Fruit fly (Drosophila melanogaster) whole organism, embryonic: ENCODE measurements around the gene CG6847.

Source experiments
- CG10431 ChIP-seq: fragments of 200-800 bp; sonication (Bioruptor generic); optimal IDR thresholded peaks from 3 replicates; lab custom pipeline; 2018; ENCODE audit warnings: missing biosample characterization, mild to moderate bottlenecking, missing genetic modification characterization
- CG10543 ChIP-seq: fragments of 200-800 bp; sonication (Bioruptor generic); optimal IDR thresholded peaks from 3 replicates; lab custom pipeline; 2017; ENCODE audit warnings: missing biosample characterization, mild to moderate bottlenecking, missing genetic modification characterization, moderate library complexity
- CG10959 ChIP-seq: fragments of 200-800 bp; sonication (Bioruptor generic); IDR thresholded peaks from 2 replicates; pipeline ENCODE4 v1.3.6; 2022; ENCODE audit warnings: missing biosample characterization, missing genetic modification characterization
- CG12769 ChIP-seq: fragments of 200-800 bp; sonication (Bioruptor generic); optimal IDR thresholded peaks from 2 replicates; lab custom pipeline; 2019; ENCODE audit warnings: missing biosample characterization, mild to moderate bottlenecking, missing genetic modification characterization, moderate library complexity
- CG14667 ChIP-seq: fragments of 200-800 bp; sonication (Bioruptor generic); IDR thresholded peaks from 2 replicates; pipeline ENCODE4 v1.3.6; 2022; ENCODE audit warnings: missing biosample characterization, missing genetic modification characterization
- CG16813 ChIP-seq: fragments of 200-800 bp; sonication (Bioruptor generic); IDR thresholded peaks from 3 replicates; pipeline ENCODE4 v1.3.6; 2022; ENCODE audit warnings: missing biosample characterization, missing genetic modification characterization; ENCODE audit not compliant: partially characterized antibody
- CG2712 ChIP-seq: fragments of 200-800 bp; optimal IDR thresholded peaks from 3 replicates; lab custom pipeline; 2019; ENCODE audit warnings: missing biosample characterization, mild to moderate bottlenecking, missing genetic modification characterization, moderate library complexity
- CG31441 ChIP-seq: fragments of 200-800 bp; sonication (Bioruptor generic); IDR thresholded peaks from 2 replicates; pipeline ENCODE4 v1.3.6; 2022; ENCODE audit warnings: missing biosample characterization, missing genetic modification characterization
- CG34422 ChIP-seq: fragments of 200-800 bp; sonication (Bioruptor generic); IDR thresholded peaks from 3 replicates; pipeline ENCODE4 v1.3.6; 2022; ENCODE audit warnings: missing biosample characterization, missing genetic modification characterization
- CG6689 ChIP-seq: fragments of 200-800 bp; sonication (Bioruptor generic); IDR thresholded peaks from 2 replicates; pipeline ENCODE4 v1.3.6; 2022; ENCODE audit warnings: missing biosample characterization, missing genetic modification characterization
- CG6813 ChIP-seq: fragments of 200-800 bp; sonication (Bioruptor generic); optimal IDR thresholded peaks from 2 replicates; lab custom pipeline; 2017; ENCODE audit warnings: missing biosample characterization, missing genetic modification characterization, mild to moderate bottlenecking, moderate library complexity, missing genetic modification reagents
- CG7839 ChIP-seq: fragments of 200-800 bp; sonication (Bioruptor generic); optimal IDR thresholded peaks from 3 replicates; lab custom pipeline; 2018; ENCODE audit warnings: missing biosample characterization, mild to moderate bottlenecking, missing genetic modification characterization, moderate library complexity
- CG8089 ChIP-seq: fragments of 200-800 bp; sonication (Bioruptor generic); optimal IDR thresholded peaks from 3 replicates; lab custom pipeline; 2016; ENCODE audit warnings: missing biosample characterization, missing genetic modification characterization
- E2f1 ChIP-seq: fragments of 200-800 bp; sonication (Bioruptor generic); IDR thresholded peaks from 2 replicates; pipeline ENCODE4 v1.3.6; 2022; ENCODE audit warnings: missing biosample characterization, missing genetic modification characterization
- ERR ChIP-seq: fragments of 200-800 bp; sonication (Bioruptor generic); optimal IDR thresholded peaks from 2 replicates; lab custom pipeline; 2016; ENCODE audit warnings: missing biosample characterization, missing genetic modification characterization
- H2.0 ChIP-seq: fragments of 200-800 bp; sonication (Bioruptor generic); IDR thresholded peaks from 2 replicates; pipeline ENCODE4 v1.3.6; 2022; ENCODE audit warnings: missing biosample characterization, missing genetic modification characterization
- HLH4C ChIP-seq: fragments of 200-800 bp; sonication (Bioruptor generic); IDR thresholded peaks from 3 replicates; pipeline ENCODE4 v1.3.6; 2022; ENCODE audit warnings: missing biosample characterization, missing genetic modification characterization; ENCODE audit not compliant: partially characterized antibody
- HLH54F ChIP-seq: fragments of 200-800 bp; sonication (Bioruptor generic); optimal IDR thresholded peaks from 3 replicates; lab custom pipeline; 2016; ENCODE audit warnings: missing biosample characterization, missing genetic modification characterization
- Hmx ChIP-seq: fragments of 200-800 bp; sonication (Bioruptor generic); optimal IDR thresholded peaks from 2 replicates; lab custom pipeline; 2016; ENCODE audit warnings: missing biosample characterization, missing genetic modification characterization
- Hr3 ChIP-seq: fragments of 200-800 bp; sonication (Bioruptor generic); optimal IDR thresholded peaks from 3 replicates; lab custom pipeline; 2016; ENCODE audit warnings: missing biosample characterization, missing genetic modification characterization
- Lhr ChIP-seq: fragments of 200-800 bp; sonication (Bioruptor generic); optimal IDR thresholded peaks from 3 replicates; lab custom pipeline; 2017; ENCODE audit warnings: mild to moderate bottlenecking, missing biosample characterization, missing genetic modification reagents, missing genetic modification characterization
- MESR4 ChIP-seq: fragments of 200-800 bp; sonication (Bioruptor generic); optimal IDR thresholded peaks from 2 replicates; lab custom pipeline; 2018; ENCODE audit warnings: missing biosample characterization, mild to moderate bottlenecking, missing genetic modification characterization, moderate library complexity
- Meics ChIP-seq: fragments of 200-800 bp; sonication (Bioruptor generic); optimal IDR thresholded peaks from 2 replicates; lab custom pipeline; 2017; ENCODE audit warnings: missing biosample characterization, mild to moderate bottlenecking, missing genetic modification characterization
- Neu2 ChIP-seq: fragments of 200-800 bp; sonication (Bioruptor generic); optimal IDR thresholded peaks from 3 replicates; lab custom pipeline; 2016; ENCODE audit warnings: missing biosample characterization, missing genetic modification characterization, borderline replicate concordance
- Pdp1 ChIP-seq, 2 experiments: fragments of 200-800 bp; sonication (Bioruptor generic); optimal IDR thresholded peaks; 3 replicates each; lab custom pipeline; 2016; ENCODE audit warnings: missing biosample characterization in 2 of 2, missing genetic modification characterization in 2 of 2, mild to moderate bottlenecking in 1 of 2, moderate library complexity in 1 of 2
- Scr ChIP-seq: fragments of 200-800 bp; sonication (Bioruptor generic); IDR thresholded peaks from 2 replicates; pipeline ENCODE4 v1.3.6; 2022; ENCODE audit warnings: missing biosample characterization, missing genetic modification characterization; ENCODE audit not compliant: partially characterized antibody
- Sry-β ChIP-seq: fragments of 200-800 bp; sonication (Bioruptor generic); optimal IDR thresholded peaks from 2 replicates; lab custom pipeline; 2018; ENCODE audit warnings: missing biosample characterization, mild to moderate bottlenecking, missing genetic modification characterization, moderate library complexity
- Sry-δ ChIP-seq: fragments of 200-800 bp; sonication (Bioruptor generic); optimal IDR thresholded peaks from 2 replicates; lab custom pipeline; 2016; ENCODE audit warnings: missing biosample characterization, missing genetic modification characterization
- Taf1 ChIP-seq: fragments of 200-800 bp; sonication (Bioruptor generic); IDR thresholded peaks from 2 replicates; pipeline ENCODE4 v1.3.6; 2022; ENCODE audit warnings: missing biosample characterization, missing genetic modification characterization
- Xrp1 ChIP-seq: fragments of 200-800 bp; sonication (Bioruptor generic); IDR thresholded peaks from 2 replicates; pipeline ENCODE4 v1.3.6; 2022; ENCODE audit warnings: missing biosample characterization, missing genetic modification characterization
- al ChIP-seq: fragments of 200-800 bp; sonication (Bioruptor generic); IDR thresholded peaks from 2 replicates; pipeline ENCODE4 v1.3.6; 2022; ENCODE audit warnings: missing biosample characterization, missing genetic modification characterization
- ash1 ChIP-seq: fragments of 200-800 bp; sonication (Bioruptor generic); optimal IDR thresholded peaks from 2 replicates; lab custom pipeline; 2018; ENCODE audit warnings: missing biosample characterization, mild to moderate bottlenecking, missing genetic modification characterization
- az2 ChIP-seq: fragments of 200-800 bp; sonication (Bioruptor generic); optimal IDR thresholded peaks from 3 replicates; lab custom pipeline; 2016; ENCODE audit warnings: missing biosample characterization, missing genetic modification characterization
- bigmax ChIP-seq: fragments of 200-800 bp; sonication (Bioruptor generic); optimal IDR thresholded peaks from 2 replicates; lab custom pipeline; 2018; ENCODE audit warnings: missing biosample characterization, mild to moderate bottlenecking, missing genetic modification characterization
- corto ChIP-seq: fragments of 200-800 bp; sonication (Bioruptor generic); optimal IDR thresholded peaks from 2 replicates; lab custom pipeline; 2016; ENCODE audit warnings: missing biosample characterization, mild to moderate bottlenecking, missing genetic modification characterization, moderate library complexity
- cwo ChIP-seq: fragments of 200-800 bp; sonication (Bioruptor generic); optimal IDR thresholded peaks from 3 replicates; lab custom pipeline; 2017; ENCODE audit warnings: missing biosample characterization, missing genetic modification characterization, mild to moderate bottlenecking, moderate library complexity, missing genetic modification reagents
- danr ChIP-seq: fragments of 200-800 bp; sonication (Bioruptor generic); IDR thresholded peaks from 2 replicates; pipeline ENCODE4 v1.3.6; 2022; ENCODE audit warnings: missing biosample characterization, missing genetic modification characterization
- exex ChIP-seq: fragments of 200-800 bp; sonication (Bioruptor generic); optimal IDR thresholded peaks from 4 replicates; lab custom pipeline; 2018; ENCODE audit warnings: missing biosample characterization, mild to moderate bottlenecking, missing genetic modification characterization, moderate library complexity
- fd102C ChIP-seq: fragments of 200-800 bp; sonication (Bioruptor generic); optimal IDR thresholded peaks from 2 replicates; lab custom pipeline; 2018; ENCODE audit warnings: missing biosample characterization, mild to moderate bottlenecking, missing genetic modification characterization, moderate library complexity
- fru ChIP-seq: fragments of >200 bp; optimal IDR thresholded peaks from 2 replicates; lab custom pipeline; 2017
- gce ChIP-seq: fragments of 200-800 bp; sonication (Bioruptor generic); IDR thresholded peaks from 3 replicates; pipeline ENCODE4 v1.3.6; 2022; ENCODE audit warnings: missing biosample characterization, missing genetic modification characterization
- hbn ChIP-seq: fragments of 200-800 bp; sonication (Bioruptor generic); IDR thresholded peaks from 2 replicates; pipeline ENCODE4 v1.3.6; 2022; ENCODE audit warnings: missing biosample characterization, missing genetic modification characterization; ENCODE audit not compliant: partially characterized antibody
- onecut ChIP-seq: fragments of 200-800 bp; sonication (Bioruptor generic); IDR thresholded peaks from 2 replicates; pipeline ENCODE4 v1.3.6; 2022; ENCODE audit warnings: missing biosample characterization, missing genetic modification characterization
- phol ChIP-seq: fragments of 200-800 bp; sonication (Bioruptor generic); optimal IDR thresholded peaks from 3 replicates; lab custom pipeline; 2018; ENCODE audit warnings: missing biosample characterization, mild to moderate bottlenecking, missing genetic modification characterization, moderate library complexity
- pnt ChIP-seq: fragments of 200-800 bp; sonication (Bioruptor generic); optimal IDR thresholded peaks from 3 replicates; lab custom pipeline; 2016; ENCODE audit warnings: missing biosample characterization, missing genetic modification characterization
- rib ChIP-seq: fragments of 200-800 bp; sonication (Bioruptor generic); IDR thresholded peaks from 2 replicates; pipeline ENCODE4 v1.3.6; 2022; ENCODE audit warnings: missing biosample characterization, missing genetic modification characterization
- row ChIP-seq: fragments of 200-800 bp; sonication (Bioruptor generic); IDR thresholded peaks from 3 replicates; pipeline ENCODE4 v1.3.6; 2022; ENCODE audit warnings: missing biosample characterization, missing genetic modification characterization
- slp2 ChIP-seq: fragments of 200-800 bp; sonication (Bioruptor generic); optimal IDR thresholded peaks from 2 replicates; lab custom pipeline; 2016; ENCODE audit warnings: missing biosample characterization, missing genetic modification characterization
- tgo ChIP-seq: fragments of 200-800 bp; sonication (Bioruptor generic); IDR thresholded peaks from 3 replicates; pipeline ENCODE4 v1.3.6; 2022; ENCODE audit warnings: missing biosample characterization, missing genetic modification characterization
- trem ChIP-seq: fragments of 200-800 bp; optimal IDR thresholded peaks from 3 replicates; lab custom pipeline; 2019; ENCODE audit warnings: missing biosample characterization, mild to moderate bottlenecking, missing genetic modification characterization, moderate library complexity

Gene CG6847

DNA sequence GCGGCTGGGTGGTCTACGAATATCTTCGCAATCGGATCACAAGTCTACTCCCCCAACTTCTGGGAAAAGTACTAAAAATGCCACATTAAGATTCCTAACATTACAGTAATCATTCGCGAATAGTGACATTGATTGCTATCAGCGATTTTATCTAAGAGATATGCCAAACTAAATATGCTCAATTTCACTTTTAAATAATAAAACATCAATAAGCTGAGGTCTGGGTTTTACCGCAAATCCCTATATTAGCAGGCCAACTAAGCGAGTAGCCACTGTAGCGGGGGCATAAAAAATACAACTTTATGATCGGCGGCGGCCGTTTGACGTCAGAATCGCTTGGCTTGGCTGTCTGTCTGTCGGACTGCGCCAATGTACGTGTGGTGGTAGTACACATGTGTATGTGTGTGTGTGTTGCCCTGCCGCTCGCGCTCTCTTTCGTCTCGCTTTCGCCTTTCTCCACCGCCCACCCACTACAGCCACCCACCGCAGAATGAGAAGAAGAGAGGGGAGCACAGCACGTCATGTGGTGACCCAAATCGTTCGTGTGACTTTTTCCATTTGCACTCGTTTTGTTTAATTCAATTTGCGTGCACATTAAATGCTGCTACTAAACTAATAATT is 30.9 kb upstream of the CG6847 start (continued):
- peak; percentile 92 for TF ChIP-seq Meics (GFP tag; lab: Kevin White, UChicago)
- TF ChIP-seq CG8089 (GFP tag; lab: Kevin White, UChicago) = peak; percentile 84
- TF ChIP-seq al (GFP tag; lab: Robert Waterston, UW) = peak; percentile 93
- peak; percentile 84 for TF ChIP-seq corto (GFP tag; lab: Kevin White, UChicago)
- peak; percentile 95 for TF ChIP-seq HLH54F (GFP tag; lab: Kevin White, UChicago)
- peak; percentile 78 for TF ChIP-seq exex (tag; lab: Kevin White, UChicago)
- TF ChIP-seq MESR4 (GFP tag; lab: Kevin White, UChicago) = peak; percentile 49
- no peak for TF ChIP-seq fru
- peak; percentile 97 for TF ChIP-seq row (GFP tag; lab: Robert Waterston, UW)
- TF ChIP-seq az2 (GFP tag; lab: Kevin White, UChicago) = peak; percentile 95
- peak; percentile 91 for TF ChIP-seq onecut (GFP tag; lab: Robert Waterston, UW)
- TF ChIP-seq CG2712 = peak; percentile 93
- peak; percentile 95 to 97 for TF ChIP-seq Pdp1 (GFP tag; optimal IDR thresholded peaks at IDR 0.05; lab: Kevin White, UChicago)
- TF ChIP-seq ERR = peak; percentile 94
- TF ChIP-seq pnt (GFP tag; lab: Kevin White, UChicago) = peak; percentile 95
- TF ChIP-seq Hr3 (GFP tag; lab: Kevin White, UChicago) = peak; percentile 93
- peak; percentile 99 for TF ChIP-seq CG12769 (tag; lab: Kevin White, UChicago)
- TF ChIP-seq CG10431 (GFP tag; lab: Kevin White, UChicago) = peak; percentile 87
- TF ChIP-seq CG31441 (GFP tag; lab: Robert Waterston, UW) = peak; percentile 97
- peak; percentile 90 for TF ChIP-seq cwo (GFP tag; lab: Kevin White, UChicago)
- peak; percentile 65 for TF ChIP-seq trem
- TF ChIP-seq fd102C (GFP tag; lab: Kevin White, UChicago) = no peak
- TF ChIP-seq Neu2 = no peak
- peak; percentile 95 for TF ChIP-seq tgo
- peak; percentile 88 for TF ChIP-seq CG6813 (GFP tag; lab: Kevin White, UChicago)
- peak; percentile 94 for TF ChIP-seq Xrp1 (GFP tag; lab: Robert Waterston, UW)
- TF ChIP-seq CG34422 = peak; percentile 96
- no peak for TF ChIP-seq HLH4C (GFP tag; lab: Robert Waterston, UW)
- peak; percentile 93 for TF ChIP-seq Taf1 (GFP tag; lab: Robert Waterston, UW)
- TF ChIP-seq CG16813 (GFP tag; lab: Robert Waterston, UW) = no peak
- peak; percentile 89 for TF ChIP-seq slp2 (GFP tag; lab: Kevin White, UChicago)
- peak; percentile 60 for TF ChIP-seq Sry-δ (GFP tag; lab: Kevin White, UChicago)
- TF ChIP-seq danr (GFP tag; lab: Robert Waterston, UW) = peak; percentile 91
- TF ChIP-seq Scr (GFP tag; lab: Robert Waterston, UW) = no peak
- peak; percentile 93 for TF ChIP-seq CG14667
- TF ChIP-seq Sry-β = peak; percentile 14
- peak; percentile 62 for TF ChIP-seq ash1 (GFP tag; lab: Kevin White, UChicago)
- peak; percentile 77 for TF ChIP-seq Lhr
- no peak for TF ChIP-seq hbn (GFP tag; lab: Robert Waterston, UW)
- TF ChIP-seq H2.0 (GFP tag; lab: Robert Waterston, UW) = peak; percentile 97
- peak; percentile 90 for TF ChIP-seq rib (GFP tag; lab: Robert Waterston, UW)
- peak; percentile 96 for TF ChIP-seq CG10543 (GFP tag; lab: Kevin White, UChicago)
- peak; percentile 70 for TF ChIP-seq CG10959 (GFP tag; lab: Robert Waterston, UW)
- TF ChIP-seq CG6689 (GFP tag; lab: Robert Waterston, UW) = peak; percentile 94
- TF ChIP-seq bigmax = peak; percentile 37
- TF ChIP-seq phol = peak; percentile 88
- TF ChIP-seq Hmx (GFP tag; lab: Kevin White, UChicago) = peak; percentile 85
- TF ChIP-seq CG7839 (tag; lab: Kevin White, UChicago) = peak; percentile 97
- peak; percentile 87 for TF ChIP-seq gce
- TF ChIP-seq E2f1 (GFP tag; lab: Robert Waterston, UW) = peak; percentile 93
